Fruit fly (Drosophila melanogaster) whole organism, embryonic: ENCODE data around the gene CG6569.
A peak's percentile ranks its signal among the peaks of the same experiment; 100 is the strongest.

Experiments
- Antp ChIP-seq: fragments of 200-800 bp; sonication (Bioruptor generic); optimal IDR thresholded peaks from 3 replicates; lab custom pipeline; 2016; ENCODE audit warnings: missing biosample characterization, missing genetic modification characterization
- Atf-2 ChIP-seq: fragments of 200-800 bp; sonication (Bioruptor generic); optimal IDR thresholded peaks from 2 replicates; lab custom pipeline; 2016; ENCODE audit warnings: missing biosample characterization, missing genetic modification characterization
- Atf3 ChIP-seq: fragments of 200-800 bp; sonication (Bioruptor generic); optimal IDR thresholded peaks from 3 replicates; lab custom pipeline; 2016; ENCODE audit warnings: missing biosample characterization, missing genetic modification characterization
- Atf6 ChIP-seq: fragments of 200-800 bp; sonication (Bioruptor generic); IDR thresholded peaks from 2 replicates; pipeline ENCODE4 v1.3.6; 2022; ENCODE audit warnings: missing biosample characterization, missing genetic modification characterization
- Awh ChIP-seq: fragments of 200-800 bp; sonication (Bioruptor generic); IDR thresholded peaks from 2 replicates; pipeline ENCODE4, ENCODE4 v1.3.6; 2022; ENCODE audit warnings: missing biosample characterization, missing genetic modification characterization
- CG10267 ChIP-seq: fragments of 200-800 bp; sonication (Bioruptor generic); optimal IDR thresholded peaks from 2 replicates; lab custom pipeline; 2018; ENCODE audit warnings: missing biosample characterization, mild to moderate bottlenecking, missing genetic modification characterization, moderate library complexity
- CG10543 ChIP-seq: fragments of 200-800 bp; sonication (Bioruptor generic); optimal IDR thresholded peaks from 3 replicates; lab custom pipeline; 2017; ENCODE audit warnings: missing biosample characterization, mild to moderate bottlenecking, missing genetic modification characterization, moderate library complexity
- CG10565 ChIP-seq: fragments of 200-800 bp; sonication (Bioruptor generic); optimal IDR thresholded peaks from 3 replicates; lab custom pipeline; 2016; ENCODE audit warnings: missing biosample characterization, mild to moderate bottlenecking, missing genetic modification characterization
- CG12104 ChIP-seq: fragments of 200-800 bp; sonication (Bioruptor generic); optimal IDR thresholded peaks from 3 replicates; lab custom pipeline; 2016; ENCODE audit warnings: missing biosample characterization, missing genetic modification characterization
- CG1233 ChIP-seq: fragments of 200-800 bp; sonication (Bioruptor generic); optimal IDR thresholded peaks from 4 replicates; lab custom pipeline; 2018; ENCODE audit warnings: missing biosample characterization, mild to moderate bottlenecking, missing genetic modification characterization
- CG12744 ChIP-seq: fragments of 200-800 bp; sonication (Bioruptor generic); optimal IDR thresholded peaks from 2 replicates; lab custom pipeline; 2016; ENCODE audit warnings: missing biosample characterization, missing genetic modification characterization
- CG14860 ChIP-seq: fragments of 200-800 bp; sonication (Bioruptor generic); IDR thresholded peaks from 3 replicates; pipeline ENCODE4 v1.3.6; 2022; ENCODE audit warnings: missing biosample characterization, missing genetic modification characterization; ENCODE audit not compliant: partially characterized antibody
- CG2199 ChIP-seq: fragments of 200-800 bp; sonication (Bioruptor generic); IDR thresholded peaks from 3 replicates; pipeline ENCODE4 v1.3.6; 2022; ENCODE audit warnings: missing biosample characterization, missing genetic modification characterization
- CG2889 ChIP-seq: fragments of 200-800 bp; sonication (Bioruptor generic); IDR thresholded peaks from 3 replicates; pipeline ENCODE4 v1.3.6; 2022; ENCODE audit warnings: missing biosample characterization, missing genetic modification characterization
- CG31441 ChIP-seq: fragments of 200-800 bp; sonication (Bioruptor generic); IDR thresholded peaks from 2 replicates; pipeline ENCODE4 v1.3.6; 2022; ENCODE audit warnings: missing biosample characterization, missing genetic modification characterization
- CG3407 ChIP-seq: fragments of 200-800 bp; sonication (Bioruptor generic); optimal IDR thresholded peaks from 2 replicates; lab custom pipeline; 2018; ENCODE audit warnings: missing biosample characterization, mild to moderate bottlenecking, missing genetic modification characterization
- CG3726 ChIP-seq: fragments of 200-800 bp; sonication (Bioruptor generic); IDR thresholded peaks from 3 replicates; pipeline ENCODE4, ENCODE4 v1.3.6; 2022; ENCODE audit warnings: missing biosample characterization, missing genetic modification characterization
- CG4282 ChIP-seq: fragments of 200-800 bp; sonication (Bioruptor generic); optimal IDR thresholded peaks from 2 replicates; lab custom pipeline; 2016; ENCODE audit warnings: missing biosample characterization, missing genetic modification characterization
- CG4617 ChIP-seq: fragments of 200-800 bp; sonication (Bioruptor generic); optimal IDR thresholded peaks from 3 replicates; lab custom pipeline; 2016; ENCODE audit warnings: missing biosample characterization, missing genetic modification characterization, borderline replicate concordance
- CG5245 ChIP-seq: fragments of 200-800 bp; sonication (Bioruptor generic); optimal IDR thresholded peaks from 3 replicates; lab custom pipeline; 2016; ENCODE audit warnings: missing biosample characterization, missing genetic modification characterization
- CG6689 ChIP-seq: fragments of 200-800 bp; sonication (Bioruptor generic); IDR thresholded peaks from 2 replicates; pipeline ENCODE4 v1.3.6; 2022; ENCODE audit warnings: missing biosample characterization, missing genetic modification characterization
- CG7271 ChIP-seq: fragments of 200-800 bp; sonication (Bioruptor generic); optimal IDR thresholded peaks from 2 replicates; lab custom pipeline; 2018; ENCODE audit warnings: missing biosample characterization, mild to moderate bottlenecking, missing genetic modification characterization, moderate library complexity
- CG7357 ChIP-seq: fragments of 200-800 bp; sonication (Bioruptor generic); IDR thresholded peaks from 3 replicates; pipeline ENCODE4 v1.3.6; 2022; ENCODE audit warnings: missing biosample characterization, missing genetic modification characterization
- Deaf1 ChIP-seq: fragments of 200-800 bp; optimal IDR thresholded peaks from 3 replicates; lab custom pipeline; 2019; ENCODE audit warnings: missing biosample characterization, mild to moderate bottlenecking, missing genetic modification characterization, moderate library complexity
- Dek ChIP-seq: fragments of 200-800 bp; sonication (Bioruptor generic); optimal IDR thresholded peaks from 3 replicates; lab custom pipeline; 2019; ENCODE audit warnings: missing biosample characterization, mild to moderate bottlenecking, missing genetic modification characterization, moderate library complexity
- Dll ChIP-seq: fragments of 200-800 bp; sonication (Bioruptor generic); IDR thresholded peaks from 4 replicates; pipeline ENCODE4 v1.3.6; 2022; ENCODE audit warnings: missing biosample characterization, missing genetic modification characterization; ENCODE audit not compliant: partially characterized antibody
- E2f2 ChIP-seq: fragments of 200-800 bp; sonication (Bioruptor generic); IDR thresholded peaks from 2 replicates; pipeline ENCODE4 v1.3.6; 2022; ENCODE audit warnings: missing biosample characterization, missing genetic modification characterization
- HHEX ChIP-seq: fragments of 200-800 bp; sonication (Bioruptor generic); optimal IDR thresholded peaks from 3 replicates; lab custom pipeline; 2017; ENCODE audit warnings: missing biosample characterization, mild to moderate bottlenecking, missing genetic modification characterization, missing genetic modification reagents
- Hey ChIP-seq: fragments of 200-800 bp; sonication (Bioruptor generic); optimal IDR thresholded peaks from 3 replicates; lab custom pipeline; 2018; ENCODE audit warnings: missing biosample characterization, mild to moderate bottlenecking, missing genetic modification characterization
- Hr51 ChIP-seq, 2 experiments: fragments of 200-800 bp; sonication (Bioruptor generic); optimal IDR thresholded peaks; 2 replicates in 1 of 2; 3 replicates in 1 of 2; lab custom pipeline; 2016 to 2018; ENCODE audit warnings: missing biosample characterization in 2 of 2, missing genetic modification characterization in 2 of 2, mild to moderate bottlenecking in 1 of 2, moderate library complexity in 1 of 2
- Trl ChIP-seq, 3 experiments: fragments of >200 bp in 2 of 3; fragments of 200-800 bp in 1 of 3; sonication (Bioruptor generic) in 1 of 3; optimal IDR thresholded peaks; 2 replicates in 1 of 3; 3 replicates in 2 of 3; lab custom pipeline; 2016 to 2017; ENCODE audit warnings: missing biosample characterization in 1 of 3, missing genetic modification characterization in 1 of 3
- bab2 ChIP-seq: fragments of 200-800 bp; sonication (Bioruptor generic); optimal IDR thresholded peaks from 2 replicates; lab custom pipeline; 2016; ENCODE audit warnings: missing biosample characterization, missing genetic modification characterization
- bcd ChIP-seq: fragments of 200-800 bp; sonication (Bioruptor generic); optimal IDR thresholded peaks from 2 replicates; lab custom pipeline; 2017; ENCODE audit warnings: missing biosample characterization, mild to moderate bottlenecking, missing genetic modification characterization
- caup ChIP-seq: fragments of 200-800 bp; sonication (Bioruptor generic); optimal IDR thresholded peaks from 3 replicates; lab custom pipeline; 2017; ENCODE audit warnings: missing biosample characterization, mild to moderate bottlenecking, missing genetic modification characterization, moderate library complexity; ENCODE audit not compliant: severe bottlenecking
- crol ChIP-seq: fragments of 200-800 bp; sonication (Bioruptor generic); IDR thresholded peaks from 2 replicates; pipeline ENCODE4 v1.3.6; 2022; ENCODE audit warnings: missing biosample characterization, missing genetic modification characterization
- eve ChIP-seq, 2 experiments: fragments of >200 bp; optimal IDR thresholded peaks; 2 replicates each; lab custom pipeline; 2017; ENCODE audit warnings: missing biosample characterization in 2 of 2, missing genetic modification characterization in 2 of 2
- exex ChIP-seq: fragments of 200-800 bp; sonication (Bioruptor generic); optimal IDR thresholded peaks from 4 replicates; lab custom pipeline; 2018; ENCODE audit warnings: missing biosample characterization, mild to moderate bottlenecking, missing genetic modification characterization, moderate library complexity
- fd96Cb ChIP-seq: fragments of 200-800 bp; sonication (Bioruptor generic); optimal IDR thresholded peaks from 2 replicates; lab custom pipeline; 2018; ENCODE audit warnings: missing biosample characterization, mild to moderate bottlenecking, missing genetic modification characterization, moderate library complexity
- hbn ChIP-seq: fragments of 200-800 bp; sonication (Bioruptor generic); IDR thresholded peaks from 2 replicates; pipeline ENCODE4 v1.3.6; 2022; ENCODE audit warnings: missing biosample characterization, missing genetic modification characterization; ENCODE audit not compliant: partially characterized antibody
- jigr1 ChIP-seq: fragments of 200-800 bp; sonication (Bioruptor generic); IDR thresholded peaks from 3 replicates; pipeline ENCODE4 v1.3.6; 2022; ENCODE audit warnings: missing biosample characterization, missing genetic modification characterization
- knrl ChIP-seq: fragments of 200-800 bp; sonication (Bioruptor generic); IDR thresholded peaks from 3 replicates; pipeline ENCODE4 v1.3.6; 2022; ENCODE audit warnings: missing biosample characterization, missing genetic modification characterization; ENCODE audit not compliant: partially characterized antibody
- nerfin-1 ChIP-seq: fragments of 200-800 bp; sonication (Bioruptor generic); optimal IDR thresholded peaks from 3 replicates; lab custom pipeline; 2019; ENCODE audit warnings: missing biosample characterization, mild to moderate bottlenecking, missing genetic modification characterization, moderate library complexity
- p53 ChIP-seq: fragments of 200-800 bp; sonication (Bioruptor generic); optimal IDR thresholded peaks from 2 replicates; lab custom pipeline; 2016; ENCODE audit warnings: missing biosample characterization, missing genetic modification characterization
- pzg ChIP-seq: fragments of 200-800 bp; sonication (Bioruptor generic); optimal IDR thresholded peaks from 3 replicates; lab custom pipeline; 2018; ENCODE audit warnings: missing biosample characterization, mild to moderate bottlenecking, missing genetic modification characterization, moderate library complexity
- sens ChIP-seq: fragments of 200-800 bp; sonication (Bioruptor generic); peaks from one replicate; lab custom pipeline; 2016; ENCODE audit warnings: missing biosample characterization, missing genetic modification characterization
- sisA ChIP-seq: fragments of 200-800 bp; sonication (Bioruptor generic); IDR thresholded peaks from 2 replicates; pipeline ENCODE4 v1.3.6; 2022; ENCODE audit warnings: missing biosample characterization, missing genetic modification characterization
- sr ChIP-seq: fragments of 200-800 bp; sonication (Bioruptor generic); IDR thresholded peaks from 3 replicates; pipeline ENCODE4 v1.3.6; 2022; ENCODE audit warnings: missing biosample characterization, missing genetic modification characterization
- unpg ChIP-seq: fragments of 200-800 bp; sonication (Bioruptor generic); optimal IDR thresholded peaks from 3 replicates; lab custom pipeline; 2018; ENCODE audit warnings: missing biosample characterization, mild to moderate bottlenecking, missing genetic modification characterization, moderate library complexity
- z ChIP-seq: fragments of 200-800 bp; sonication (Bioruptor generic); IDR thresholded peaks from 3 replicates; pipeline ENCODE4 v1.3.6; 2022; ENCODE audit warnings: missing biosample characterization, missing genetic modification characterization

Gene CG6569

dm6 chr3R:21886861-21887587 lies 19.3 kb upstream of the CG6569 start, which contains the start of the genes CG6678 and dnd (continued):
- no peak for TF ChIP-seq z
- no peak for TF ChIP-seq CG3726 (GFP tag; lab: Robert Waterston, UW)
- TF ChIP-seq CG12744 (GFP tag; lab: Kevin White, UChicago): no peak
- no peak for TF ChIP-seq HHEX
- TF ChIP-seq CG6689: no peak
- TF ChIP-seq CG5245 (GFP tag; lab: Kevin White, UChicago): no peak
- no peak for TF ChIP-seq CG4617
- peak; percentile 92 for TF ChIP-seq crol (GFP tag; lab: Robert Waterston, UW)
- TF ChIP-seq CG1233 (GFP tag; lab: Kevin White, UChicago): no peak
- no peak for TF ChIP-seq CG31441
- TF ChIP-seq bab2 (GFP tag; lab: Kevin White, UChicago): no peak
- no peak for TF ChIP-seq CG12104 (GFP tag; lab: Kevin White, UChicago)
- TF ChIP-seq Atf-2: no peak
- TF ChIP-seq CG10267: peak; percentile 68
- no peak for TF ChIP-seq Atf3
- TF ChIP-seq nerfin-1 (tag; lab: Kevin White, UChicago): no peak
- TF ChIP-seq Hr51 (GFP tag; optimal IDR thresholded peaks at IDR 0.05; lab: Kevin White, UChicago): no peak
- TF ChIP-seq CG4282 (GFP tag; lab: Kevin White, UChicago): no peak
- TF ChIP-seq Dll: peak; percentile 37; the same call in 1 of the 4 replicates
- no peak for TF ChIP-seq fd96Cb
- no peak for TF ChIP-seq bcd (GFP tag; lab: Kevin White, UChicago)
- no peak for TF ChIP-seq p53
- no peak for TF ChIP-seq CG2889 (GFP tag; lab: Robert Waterston, UW)
- no peak for TF ChIP-seq Hey (tag; lab: Kevin White, UChicago)
- no peak for TF ChIP-seq Awh
- peak; percentile 56 for TF ChIP-seq exex (tag; lab: Kevin White, UChicago)
- no peak for TF ChIP-seq Antp (GFP tag; lab: Kevin White, UChicago)
- TF ChIP-seq Atf6: no peak
- no peak for TF ChIP-seq Trl (optimal IDR thresholded peaks at IDR 0.05; lab: Kevin White, UChicago)
- TF ChIP-seq Trl (GFP tag; optimal IDR thresholded peaks at IDR 0.05; lab: Kevin White, UChicago): no peak
- no peak for TF ChIP-seq Deaf1 (tag; lab: Kevin White, UChicago)
- TF ChIP-seq unpg (GFP tag; lab: Kevin White, UChicago): no peak
- no peak for TF ChIP-seq CG7271 (tag; lab: Kevin White, UChicago)
- peak; percentile 43 for TF ChIP-seq sens
- 0 out of 3 replicates have a peak, but pooled peaks have one; percentile 3 for TF ChIP-seq sr
- no peak for TF ChIP-seq hbn (GFP tag; lab: Robert Waterston, UW)
- TF ChIP-seq Dek (tag; lab: Kevin White, UChicago): no peak
- peak; percentile 35 for TF ChIP-seq pzg
- TF ChIP-seq CG3407 (GFP tag; lab: Kevin White, UChicago): no peak
- no peak for TF ChIP-seq caup
- TF ChIP-seq CG10565 (GFP tag; lab: Kevin White, UChicago): no peak
- TF ChIP-seq CG2199: no peak
- no peak for TF ChIP-seq CG10543
- TF ChIP-seq knrl (GFP tag; lab: Robert Waterston, UW): no peak
- TF ChIP-seq sisA: no peak
- no peak for TF ChIP-seq CG14860 (GFP tag; lab: Robert Waterston, UW)
- no peak for TF ChIP-seq eve (GFP tag; optimal IDR thresholded peaks at IDR 0.05; lab: Kevin White, UChicago)
- no peak for TF ChIP-seq CG7357 (GFP tag; lab: Robert Waterston, UW)
- TF ChIP-seq jigr1 (GFP tag; lab: Robert Waterston, UW): no peak
- peak; percentile 90 for TF ChIP-seq E2f2
